Worm (Caenorhabditis elegans) whole organism, early embryonic: Measurements from ENCODE around the gene Y77E11A.12.

Source experiments
- B0310.2 ChIP-seq: sonication (generic microtip); optimal IDR thresholded peaks from 2 replicates; lab custom pipeline; 2016; ENCODE audit warnings: mild to moderate bottlenecking, missing genetic modification characterization, missing compliant biosample characterization
- F13C5.2 ChIP-seq: sonication (generic microtip); optimal IDR thresholded peaks from 2 replicates; lab custom pipeline; 2017; ENCODE audit warnings: mild to moderate bottlenecking, missing genetic modification characterization, inconsistent platforms, missing compliant biosample characterization
- aly-1 ChIP-seq: sonication (generic microtip); optimal IDR thresholded peaks from 2 replicates; lab custom pipeline; 2016; ENCODE audit warnings: missing genetic modification characterization, missing compliant biosample characterization
- ama-1 ChIP-seq: fragments of 150-350 bp; optimal IDR thresholded peaks from 2 replicates; lab custom pipeline; 2014
- ceh-36 ChIP-seq: sonication (generic microtip); optimal IDR thresholded peaks from 2 replicates; lab custom pipeline; 2016; ENCODE audit warnings: missing genetic modification characterization, inconsistent platforms, missing compliant biosample characterization
- ets-7 ChIP-seq: sonication (generic microtip); optimal IDR thresholded peaks from 2 replicates; lab custom pipeline; 2016; ENCODE audit warnings: missing genotype, missing genetic modification characterization, missing compliant biosample characterization
- flt-1 ChIP-seq: fragments of 200-800 bp; sonication (Bioruptor generic); IDR thresholded peaks from 2 replicates; pipeline ENCODE4 v1.3.6; 2022; ENCODE audit warnings: missing genetic modification characterization, missing compliant biosample characterization
- hmbx-1 ChIP-seq: sonication (generic microtip); optimal IDR thresholded peaks from 2 replicates; lab custom pipeline; 2016; ENCODE audit warnings: mild to moderate bottlenecking, missing genetic modification characterization, missing compliant biosample characterization
- hmg-4 ChIP-seq: fragments of 200-800 bp; sonication (Bioruptor generic); optimal IDR thresholded peaks from 2 replicates; lab custom pipeline; 2018; ENCODE audit warnings: mild to moderate bottlenecking, missing genetic modification characterization, missing compliant biosample characterization
- hnd-1 ChIP-seq: sonication (generic microtip); optimal IDR thresholded peaks from 2 replicates; lab custom pipeline; 2016; ENCODE audit warnings: missing genetic modification characterization, missing compliant biosample characterization
- pes-1 ChIP-seq: fragments of 200-800 bp; sonication (Bioruptor generic); IDR thresholded peaks from 2 replicates; pipeline ENCODE4 v1.3.6; 2022; ENCODE audit warnings: missing genetic modification reagents, missing genetic modification characterization, missing compliant biosample characterization
- scrt-1 ChIP-seq: fragments of 200-800 bp; sonication (Bioruptor generic); IDR thresholded peaks from 2 replicates; pipeline ENCODE4 v1.3.6; 2022; ENCODE audit warnings: missing genetic modification characterization, missing compliant biosample characterization
- sea-1 ChIP-seq: fragments of 200-800 bp; sonication (Bioruptor generic); conservative IDR thresholded peaks from 2 replicates; pipeline ENCODE4 v1.3.6; 2022; ENCODE audit warnings: missing genetic modification characterization, missing compliant biosample characterization
- tbx-11 ChIP-seq: fragments of 200-800 bp; sonication (Bioruptor generic); IDR thresholded peaks from 2 replicates; pipeline ENCODE4 v1.3.6; 2022; ENCODE audit warnings: missing genetic modification characterization, missing compliant biosample characterization
- tbx-37 ChIP-seq: fragments of 200-800 bp; sonication (Bioruptor generic); conservative IDR thresholded peaks from 2 replicates; pipeline ENCODE4 v1.3.6; 2022; ENCODE audit warnings: missing genetic modification reagents, missing genetic modification characterization, missing compliant biosample characterization
- tra-4 ChIP-seq: sonication (generic microtip); optimal IDR thresholded peaks from 2 replicates; lab custom pipeline; 2017; ENCODE audit warnings: missing genetic modification characterization, missing compliant biosample characterization

The Y77E11A.12 gene

DNA sequence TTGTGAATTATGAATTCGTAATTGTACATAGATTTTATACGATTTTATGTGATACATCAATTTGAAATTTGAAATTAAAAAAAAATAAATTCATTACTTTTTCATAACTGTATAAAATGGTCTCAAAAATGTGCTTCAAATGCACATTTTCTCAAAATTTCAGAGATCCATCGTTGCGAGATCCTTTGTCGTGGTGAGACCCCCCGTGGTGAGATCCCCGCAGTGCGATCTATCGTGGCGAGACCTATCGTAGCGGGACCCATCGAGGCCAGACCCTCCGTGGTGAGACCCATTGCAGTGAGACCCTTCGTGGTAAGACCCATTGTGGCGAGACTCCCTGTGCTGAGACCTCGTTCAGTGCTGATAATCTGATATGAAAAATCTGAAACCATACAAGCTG is 15.5 kb downstream of the Y77E11A.12 start:
- TF ChIP-seq ceh-36 (tag; lab: Kevin White, UChicago) (no peak), pes-1 (no peak), sea-1 (GFP tag; lab: Robert Waterston, UW) (no peak), tra-4 (tag; lab: Kevin White, UChicago) (no peak), scrt-1 (GFP tag; lab: Robert Waterston, UW) (no peak), hmbx-1 (tag; lab: Kevin White, UChicago) (no peak), tbx-37 (GFP tag; lab: Robert Waterston, UW) (no peak), B0310.2 (tag; lab: Kevin White, UChicago) (no peak), ets-7 (tag; lab: Kevin White, UChicago) (no peak)

DNA sequence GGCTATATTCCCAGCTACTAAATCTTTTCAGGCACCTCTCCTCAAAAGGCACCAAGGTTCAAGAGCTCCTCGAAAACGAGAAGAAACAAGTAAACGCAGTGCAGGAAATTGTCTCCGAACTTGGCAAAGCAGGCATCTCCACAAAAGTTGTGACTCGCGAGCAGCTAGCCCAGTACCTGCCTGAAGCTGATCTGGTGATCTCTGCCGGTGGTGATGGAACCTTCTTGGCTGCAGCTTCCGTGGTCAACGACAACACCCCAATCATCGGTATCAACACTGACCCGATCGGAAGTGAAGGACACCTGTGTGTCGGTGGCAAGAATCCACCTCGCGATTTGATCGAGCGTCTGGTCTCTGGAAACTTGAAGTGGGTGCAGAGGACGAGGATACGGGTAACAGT is 16.7 kb downstream of the Y77E11A.12 start:
- TF ChIP-seq tbx-37 (GFP tag; lab: Robert Waterston, UW) (no peak), ceh-36 (tag; lab: Kevin White, UChicago) (no peak), hmbx-1 (tag; lab: Kevin White, UChicago) (no peak), aly-1 (no peak), ets-7 (tag; lab: Kevin White, UChicago) (no peak), pes-1 (no peak), tra-4 (tag; lab: Kevin White, UChicago) (no peak), ama-1 (lab: Kevin White, UChicago) (no peak), F13C5.2 (no peak)

DNA sequence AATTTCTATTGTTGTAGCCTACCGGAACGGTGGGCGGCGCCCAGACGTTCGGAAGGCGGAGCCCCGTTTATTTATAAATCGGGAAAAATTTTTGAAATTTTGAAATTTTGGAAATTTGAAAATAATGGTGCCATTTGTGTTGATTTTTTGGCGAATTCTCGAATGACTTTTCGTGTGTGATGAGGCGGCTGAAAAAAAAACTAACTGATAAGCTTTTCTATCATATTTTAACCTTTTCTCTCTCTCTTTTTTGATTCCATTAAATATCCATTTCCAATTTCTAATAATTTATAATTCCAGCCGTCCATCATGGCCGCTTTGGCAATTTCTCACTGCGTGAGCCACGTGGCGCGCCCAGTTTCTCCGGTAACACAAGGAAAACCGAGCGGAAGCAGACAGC is 18.1 kb downstream of the Y77E11A.12 start, which contains the start of gene nadk-1:
Gene nadk-1 (plus strand): TSS at position 301 of the 400 bp plus-strand sequence.
- TF ChIP-seq hnd-1 (tag; lab: Kevin White, UChicago) (no peak), hmg-4 (GFP tag; lab: Kevin White, UChicago) (no peak), hmbx-1 (tag; lab: Kevin White, UChicago) (no peak), scrt-1 (GFP tag; lab: Robert Waterston, UW) (no peak), tbx-37 (GFP tag; lab: Robert Waterston, UW) (no peak), ama-1 (lab: Kevin White, UChicago) (no peak), F13C5.2 (no peak)

DNA sequence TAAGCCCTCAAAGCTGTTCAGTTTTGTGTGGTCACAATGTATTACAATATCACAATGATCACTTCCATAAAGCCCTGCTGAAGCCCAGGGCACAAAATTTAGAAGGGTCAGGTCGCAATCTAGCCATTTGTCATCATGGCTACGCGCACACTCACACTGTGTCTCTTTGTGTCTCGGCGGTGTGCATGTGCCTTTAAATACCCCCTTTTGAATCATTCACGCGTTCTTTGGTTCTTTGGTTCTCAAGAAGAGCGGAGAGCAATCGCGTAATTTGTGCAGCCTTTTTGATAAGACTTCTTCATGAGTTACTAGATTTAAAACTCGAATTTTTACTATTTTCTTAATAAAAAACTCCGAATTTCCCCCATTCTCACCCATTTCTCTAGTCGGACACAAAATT is 19.9 kb downstream of the Y77E11A.12 start:
- TF ChIP-seq tbx-11 (GFP tag; lab: Robert Waterston, UW) (no peak), pes-1 (no peak)

DNA sequence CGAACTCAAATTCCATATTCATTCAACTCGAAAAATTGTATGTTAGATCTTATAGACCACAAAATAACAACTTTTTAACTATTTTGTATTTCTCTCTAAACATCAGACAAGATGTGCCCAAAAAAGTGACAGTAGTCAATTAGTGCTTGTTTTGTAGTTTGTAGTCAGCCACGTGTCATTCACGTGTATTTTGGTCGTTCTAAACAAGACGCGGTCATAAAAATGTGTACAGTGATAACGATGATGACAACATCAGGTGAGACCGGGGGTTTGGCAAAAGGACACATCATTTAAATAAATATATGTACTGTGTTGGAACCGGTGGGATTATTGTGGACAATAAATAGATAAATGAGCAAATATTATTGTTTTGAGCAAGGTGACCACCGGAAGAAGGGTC is 20.7 kb downstream of the Y77E11A.12 start:
- TF ChIP-seq tbx-37 (GFP tag; lab: Robert Waterston, UW) (no peak), hmbx-1 (tag; lab: Kevin White, UChicago) (no peak), tbx-11 (GFP tag; lab: Robert Waterston, UW) (no peak)

DNA sequence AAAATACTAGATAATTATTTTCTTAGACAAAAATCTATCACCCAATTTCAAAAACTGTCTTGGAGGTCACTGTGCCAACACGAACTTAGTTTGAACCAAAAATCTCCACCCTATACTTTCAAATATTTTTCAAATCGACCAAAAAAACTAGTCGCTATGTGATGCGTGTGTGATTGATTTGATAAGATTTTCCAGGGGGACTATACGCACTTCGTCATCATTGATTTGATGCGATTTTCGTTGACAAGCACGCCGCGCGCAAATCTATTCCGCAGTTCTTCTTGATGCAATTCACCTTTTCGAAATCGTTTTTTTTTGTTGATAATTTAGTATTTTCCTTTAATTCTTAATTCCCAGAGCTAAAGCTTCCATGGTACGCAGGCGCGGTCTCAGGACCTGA is 21.5 kb downstream of the Y77E11A.12 start:
- TF ChIP-seq tbx-37 (GFP tag; lab: Robert Waterston, UW) (no peak), flt-1 (GFP tag; lab: Robert Waterston, UW) (no peak), ama-1 (lab: Kevin White, UChicago) (no peak), aly-1 (no peak), pes-1 (no peak)

DNA sequence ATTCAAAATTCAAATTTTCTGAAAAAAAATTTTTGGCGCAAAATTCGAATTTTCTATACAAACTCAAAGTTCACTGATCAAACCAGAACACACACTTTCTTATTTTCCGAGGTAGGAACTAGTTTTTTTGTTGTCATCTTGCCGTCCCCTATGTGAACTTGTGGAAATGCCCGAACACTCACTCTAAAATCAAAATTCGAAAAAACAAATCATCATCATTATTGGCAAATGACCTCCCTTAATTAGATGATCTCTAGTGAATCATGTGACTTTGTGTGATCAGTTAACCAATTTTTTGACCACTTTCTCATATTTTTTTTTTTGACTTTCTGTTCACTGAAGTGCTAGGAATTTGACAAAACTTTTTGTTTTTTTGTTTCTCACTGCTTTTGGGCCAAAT is 22.4 kb downstream of the Y77E11A.12 start:
- no peak for TF ChIP-seq pes-1
- TF ChIP-seq aly-1, result no peak

DNA sequence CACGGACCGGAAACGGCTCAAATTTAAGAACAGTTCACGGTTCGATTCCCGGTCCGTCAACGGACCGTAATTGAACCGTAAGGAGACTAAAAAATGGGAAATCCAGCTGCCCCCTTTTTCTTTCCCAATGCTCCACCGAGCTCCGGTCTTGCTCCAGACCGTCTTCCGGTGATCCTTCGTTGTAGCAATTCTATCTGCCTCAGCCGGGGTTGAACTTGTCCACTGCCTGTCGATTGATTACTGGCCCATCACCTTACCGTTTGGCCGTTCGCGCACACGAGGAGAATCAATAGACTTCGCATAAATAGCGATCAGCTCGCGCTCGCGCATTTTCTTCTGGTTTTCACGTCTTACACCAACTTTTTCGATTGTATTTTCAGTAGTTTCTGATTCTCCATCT is 26.4 kb downstream of the Y77E11A.12 start:
- TF ChIP-seq pes-1, result peak; percentile 24; the same call in 1 of the 2 replicates

DNA sequence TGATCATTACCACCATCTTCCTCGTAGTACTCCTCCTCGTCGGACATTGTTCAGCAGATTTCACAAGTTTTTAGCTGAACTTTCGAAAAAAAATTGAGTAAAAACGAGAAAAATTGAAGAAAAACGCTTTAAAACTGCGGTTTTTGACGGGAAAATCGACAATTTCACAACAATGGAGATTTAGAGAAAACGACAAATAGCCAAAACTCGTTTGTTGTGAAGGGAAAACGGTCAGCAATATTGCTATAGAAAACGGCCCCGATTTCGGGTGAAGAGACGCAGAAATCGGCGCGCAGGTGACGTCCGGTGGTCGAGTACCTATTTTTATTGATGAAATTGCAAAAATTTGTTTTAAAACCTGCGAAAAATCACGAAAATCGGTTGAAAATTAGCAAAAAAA is 29.0 kb downstream of the Y77E11A.12 start, which contains the start of gene clp-7:
Gene clp-7 (minus strand): TSS at position 47 of the 400 bp plus-strand sequence.
- TF ChIP-seq pes-1 (no peak), ceh-36 (tag; lab: Kevin White, UChicago) (no peak), tbx-37 (GFP tag; lab: Robert Waterston, UW) (no peak), sea-1 (GFP tag; lab: Robert Waterston, UW) (no peak), B0310.2 (tag; lab: Kevin White, UChicago) (no peak)

DNA sequence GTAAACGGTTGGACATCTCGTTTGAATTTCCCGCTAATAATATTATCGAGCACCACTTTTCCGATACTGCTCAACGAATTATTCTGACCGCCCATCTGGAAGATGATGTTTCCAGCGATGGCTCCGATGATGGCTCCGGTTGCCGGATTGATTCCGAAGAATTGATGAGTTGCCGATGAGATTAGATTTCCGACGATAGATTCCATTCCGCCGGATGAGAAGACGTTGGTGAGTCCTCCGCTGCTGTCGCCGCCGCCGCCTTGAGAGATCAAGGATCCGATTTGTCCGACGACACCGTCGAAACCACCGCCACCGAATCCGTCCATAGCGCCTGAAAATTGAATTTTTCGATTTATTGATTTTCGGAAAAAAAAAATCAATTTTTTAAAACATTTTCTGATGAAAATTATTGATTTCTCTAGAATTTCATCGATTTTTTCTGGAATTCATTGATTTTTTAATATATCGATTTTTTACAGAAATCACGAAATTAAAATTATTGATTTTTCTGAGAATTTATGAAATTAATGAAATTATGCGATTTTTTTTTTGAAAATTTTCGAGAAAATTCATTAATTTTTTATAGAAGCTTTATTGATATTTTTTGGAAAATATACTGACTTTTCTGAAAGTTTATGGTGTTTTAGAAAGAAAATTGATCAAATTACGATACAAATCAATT is 30.8 kb downstream of the Y77E11A.12 start:
- TF ChIP-seq tbx-11 (GFP tag; lab: Robert Waterston, UW), result no peak
- TF ChIP-seq tra-4 (tag; lab: Kevin White, UChicago), result no peak
- no peak for TF ChIP-seq sea-1 (GFP tag; lab: Robert Waterston, UW)
- no peak for TF ChIP-seq B0310.2 (tag; lab: Kevin White, UChicago)
